Worm (Caenorhabditis elegans) whole organism, early embryonic: Measurements from ENCODE around the gene acl-9.

Experiments used
- B0310.2 ChIP-seq: sonication (generic microtip); optimal IDR thresholded peaks from 2 replicates; lab custom pipeline; 2016; ENCODE audit warnings: mild to moderate bottlenecking, missing genetic modification characterization, missing compliant biosample characterization
- F13C5.2 ChIP-seq: sonication (generic microtip); optimal IDR thresholded peaks from 2 replicates; lab custom pipeline; 2017; ENCODE audit warnings: mild to moderate bottlenecking, missing genetic modification characterization, inconsistent platforms, missing compliant biosample characterization
- aly-1 ChIP-seq: sonication (generic microtip); optimal IDR thresholded peaks from 2 replicates; lab custom pipeline; 2016; ENCODE audit warnings: missing genetic modification characterization, missing compliant biosample characterization
- ama-1 ChIP-seq: fragments of 150-350 bp; optimal IDR thresholded peaks from 2 replicates; lab custom pipeline; 2014
- ceh-13 ChIP-seq: fragments of 200-800 bp; sonication (Bioruptor generic); optimal IDR thresholded peaks from 2 replicates; lab custom pipeline; 2018; ENCODE audit warnings: mild to moderate bottlenecking, missing genetic modification characterization, missing compliant biosample characterization
- ceh-36 ChIP-seq: sonication (generic microtip); optimal IDR thresholded peaks from 2 replicates; lab custom pipeline; 2016; ENCODE audit warnings: missing genetic modification characterization, inconsistent platforms, missing compliant biosample characterization
- ets-7 ChIP-seq: sonication (generic microtip); optimal IDR thresholded peaks from 2 replicates; lab custom pipeline; 2016; ENCODE audit warnings: missing genotype, missing genetic modification characterization, missing compliant biosample characterization
- flt-1 ChIP-seq: fragments of 200-800 bp; sonication (Bioruptor generic); IDR thresholded peaks from 2 replicates; pipeline ENCODE4 v1.3.6; 2022; ENCODE audit warnings: missing genetic modification characterization, missing compliant biosample characterization
- hmbx-1 ChIP-seq: sonication (generic microtip); optimal IDR thresholded peaks from 2 replicates; lab custom pipeline; 2016; ENCODE audit warnings: mild to moderate bottlenecking, missing genetic modification characterization, missing compliant biosample characterization
- hmg-4 ChIP-seq: fragments of 200-800 bp; sonication (Bioruptor generic); optimal IDR thresholded peaks from 2 replicates; lab custom pipeline; 2018; ENCODE audit warnings: mild to moderate bottlenecking, missing genetic modification characterization, missing compliant biosample characterization
- hnd-1 ChIP-seq: sonication (generic microtip); optimal IDR thresholded peaks from 2 replicates; lab custom pipeline; 2016; ENCODE audit warnings: missing genetic modification characterization, missing compliant biosample characterization
- pes-1 ChIP-seq: fragments of 200-800 bp; sonication (Bioruptor generic); IDR thresholded peaks from 2 replicates; pipeline ENCODE4 v1.3.6; 2022; ENCODE audit warnings: missing genetic modification reagents, missing genetic modification characterization, missing compliant biosample characterization
- scrt-1 ChIP-seq: fragments of 200-800 bp; sonication (Bioruptor generic); IDR thresholded peaks from 2 replicates; pipeline ENCODE4 v1.3.6; 2022; ENCODE audit warnings: missing genetic modification characterization, missing compliant biosample characterization
- sea-1 ChIP-seq: fragments of 200-800 bp; sonication (Bioruptor generic); conservative IDR thresholded peaks from 2 replicates; pipeline ENCODE4 v1.3.6; 2022; ENCODE audit warnings: missing genetic modification characterization, missing compliant biosample characterization
- tbx-11 ChIP-seq: fragments of 200-800 bp; sonication (Bioruptor generic); IDR thresholded peaks from 2 replicates; pipeline ENCODE4 v1.3.6; 2022; ENCODE audit warnings: missing genetic modification characterization, missing compliant biosample characterization
- tbx-37 ChIP-seq: fragments of 200-800 bp; sonication (Bioruptor generic); conservative IDR thresholded peaks from 2 replicates; pipeline ENCODE4 v1.3.6; 2022; ENCODE audit warnings: missing genetic modification reagents, missing genetic modification characterization, missing compliant biosample characterization
- tra-4 ChIP-seq: sonication (generic microtip); optimal IDR thresholded peaks from 2 replicates; lab custom pipeline; 2017; ENCODE audit warnings: missing genetic modification characterization, missing compliant biosample characterization

The acl-9 gene

ce11 chrV:6461250-6461649 is 8.2 kb downstream of the acl-9 start:
- no peak for TF ChIP-seq ceh-13 (GFP tag; lab: Kevin White, UChicago)
- TF ChIP-seq aly-1 (tag; lab: Kevin White, UChicago), result no peak
- TF ChIP-seq pes-1 (GFP tag; lab: Robert Waterston, UW), result no peak
- TF ChIP-seq B0310.2 (tag; lab: Kevin White, UChicago), result no peak
- TF ChIP-seq tbx-11, result no peak
- TF ChIP-seq scrt-1 (GFP tag; lab: Robert Waterston, UW), result no peak

DNA sequence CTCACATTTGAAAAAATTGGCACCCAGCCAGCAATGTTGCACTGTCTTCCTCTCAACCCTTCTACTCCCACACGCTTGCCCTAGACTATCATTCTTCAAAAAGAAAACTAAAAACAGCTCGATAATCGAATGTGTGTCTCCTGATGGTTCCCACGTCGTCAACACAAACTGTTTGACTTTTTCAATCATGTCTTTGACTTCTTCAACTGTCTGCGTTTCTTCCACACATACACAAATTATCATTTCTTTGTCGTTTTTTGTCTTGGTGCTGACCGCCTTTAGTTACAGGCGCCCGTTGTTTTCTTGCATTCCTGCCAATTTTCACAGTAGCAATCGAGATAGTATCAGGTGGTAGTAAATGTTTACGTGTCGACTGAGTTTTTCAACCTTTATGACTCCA is 9.6 kb downstream of the acl-9 start:
- TF ChIP-seq hmg-4 (GFP tag; lab: Kevin White, UChicago) (no peak), ceh-36 (tag; lab: Kevin White, UChicago) (no peak), sea-1 (GFP tag; lab: Robert Waterston, UW) (no peak), ceh-13 (GFP tag; lab: Kevin White, UChicago) (no peak), hmbx-1 (tag; lab: Kevin White, UChicago) (no peak), ets-7 (tag; lab: Kevin White, UChicago) (no peak), tbx-11 (no peak)

DNA sequence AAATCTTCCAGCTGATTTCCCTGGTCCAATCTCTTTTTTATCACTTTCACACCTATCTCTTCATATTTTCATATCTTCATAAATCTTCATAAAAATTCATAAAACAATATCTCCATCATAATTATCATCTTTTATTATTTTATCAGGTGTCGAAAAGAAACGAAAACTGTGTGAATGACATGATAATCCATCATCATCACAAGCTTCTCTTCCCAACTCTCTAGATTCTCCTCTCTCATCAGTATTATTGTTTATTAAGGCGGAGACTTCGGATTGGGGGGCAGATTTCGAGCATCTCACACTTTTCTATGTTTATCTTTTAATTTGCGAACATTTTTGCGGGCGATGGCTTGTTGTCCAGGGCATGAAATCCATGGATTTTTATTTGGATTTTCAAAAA is 11.2 kb downstream of the acl-9 start:
- TF ChIP-seq ceh-13 (GFP tag; lab: Kevin White, UChicago) (no peak), hnd-1 (tag; lab: Kevin White, UChicago) (no peak), flt-1 (GFP tag; lab: Robert Waterston, UW) (no peak), B0310.2 (tag; lab: Kevin White, UChicago) (no peak), ceh-36 (tag; lab: Kevin White, UChicago) (no peak)

DNA sequence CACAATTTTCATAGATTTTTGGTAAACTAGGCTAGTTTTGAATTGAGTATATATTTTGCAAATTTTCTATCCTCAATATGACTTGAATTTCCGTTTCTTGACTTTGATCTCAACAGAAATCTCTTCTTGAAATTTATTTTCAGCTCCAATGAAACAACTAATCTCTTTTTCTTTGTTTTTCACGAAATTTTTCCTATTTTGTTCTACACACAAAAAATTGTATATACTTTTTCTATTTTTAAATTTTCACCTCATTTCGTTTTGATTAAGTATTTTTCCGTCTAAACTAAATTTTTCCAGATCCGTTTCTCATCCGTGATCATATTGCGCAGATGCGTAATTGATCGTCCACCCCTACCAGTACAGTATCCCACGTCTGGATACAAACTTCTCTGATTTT is 11.7 kb downstream of the acl-9 start, which contains the start of gene unc-83:
Gene unc-83, plus strand, starts transcription at position 301 of the 400 bp plus-strand sequence.
- no peak for TF ChIP-seq tra-4 (tag; lab: Kevin White, UChicago)
- TF ChIP-seq pes-1 (GFP tag; lab: Robert Waterston, UW), result no peak
- TF ChIP-seq aly-1 (tag; lab: Kevin White, UChicago), result no peak
- no peak for TF ChIP-seq scrt-1 (GFP tag; lab: Robert Waterston, UW)
- no peak for TF ChIP-seq ama-1 (lab: Kevin White, UChicago)
- no peak for TF ChIP-seq ceh-13 (GFP tag; lab: Kevin White, UChicago)
- no peak for TF ChIP-seq B0310.2 (tag; lab: Kevin White, UChicago)
- TF ChIP-seq flt-1 (GFP tag; lab: Robert Waterston, UW), result no peak
- no peak for TF ChIP-seq sea-1 (GFP tag; lab: Robert Waterston, UW)
- no peak for TF ChIP-seq F13C5.2 (tag; lab: Kevin White, UChicago)
- TF ChIP-seq hmbx-1 (tag; lab: Kevin White, UChicago), result no peak
- TF ChIP-seq hmg-4 (GFP tag; lab: Kevin White, UChicago), result no peak
- no peak for TF ChIP-seq tbx-37
- no peak for TF ChIP-seq tbx-11
- no peak for TF ChIP-seq ceh-36 (tag; lab: Kevin White, UChicago)

- TF ChIP-seq tra-4 (tag; lab: Kevin White, UChicago), result no peak
- TF ChIP-seq B0310.2 (tag; lab: Kevin White, UChicago), result no peak
- no peak for TF ChIP-seq hmbx-1 (tag; lab: Kevin White, UChicago)
- TF ChIP-seq hmg-4 (GFP tag; lab: Kevin White, UChicago), result no peak
Measured at ce11 chrV:6467676-6468075, 14.7 kb downstream of the acl-9 start.

DNA sequence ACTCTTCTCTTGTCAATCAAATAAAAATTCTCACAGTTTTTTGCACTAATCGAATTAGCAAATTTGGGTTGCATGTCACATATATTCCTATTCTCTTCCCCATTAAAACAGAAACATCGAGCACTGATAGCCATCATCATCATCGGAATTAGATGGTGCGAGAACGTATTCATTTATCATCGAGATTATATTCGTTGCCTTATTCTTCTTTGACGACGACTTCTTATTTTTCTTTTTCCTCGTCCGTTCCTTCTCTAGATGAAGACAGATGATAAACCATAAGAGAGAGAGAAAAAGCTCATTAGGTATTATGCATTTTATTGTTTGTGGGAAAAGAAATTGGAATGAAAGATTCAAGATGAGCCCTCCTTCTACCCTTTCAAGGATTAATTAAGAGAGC is 18.2 kb downstream of the acl-9 start:
- TF ChIP-seq scrt-1 (GFP tag; lab: Robert Waterston, UW) (no peak), hmbx-1 (tag; lab: Kevin White, UChicago) (no peak), ets-7 (tag; lab: Kevin White, UChicago) (no peak), tbx-37 (no peak), ceh-36 (tag; lab: Kevin White, UChicago) (no peak), pes-1 (GFP tag; lab: Robert Waterston, UW) (no peak)

- TF ChIP-seq pes-1 (GFP tag; lab: Robert Waterston, UW) (no peak), flt-1 (GFP tag; lab: Robert Waterston, UW) (no peak), B0310.2 (tag; lab: Kevin White, UChicago) (no peak), ets-7 (tag; lab: Kevin White, UChicago) (no peak)
Measured at ce11 chrV:6476026-6476425, 23.0 kb downstream of the acl-9 start.

ce11 chrV:6485109-6485508 is 32.1 kb downstream of the acl-9 start:
- peak; percentile 3 for TF ChIP-seq F13C5.2 (tag; lab: Kevin White, UChicago)
- no peak for TF ChIP-seq flt-1 (GFP tag; lab: Robert Waterston, UW)

- no peak for TF ChIP-seq ceh-36 (tag; lab: Kevin White, UChicago)
- no peak for TF ChIP-seq hmg-4 (GFP tag; lab: Kevin White, UChicago)
- TF ChIP-seq aly-1 (tag; lab: Kevin White, UChicago), result no peak
- TF ChIP-seq ama-1 (lab: Kevin White, UChicago), result no peak
- no peak for TF ChIP-seq tbx-11
- TF ChIP-seq tra-4 (tag; lab: Kevin White, UChicago), result no peak
- no peak for TF ChIP-seq hmbx-1 (tag; lab: Kevin White, UChicago)
- no peak for TF ChIP-seq flt-1 (GFP tag; lab: Robert Waterston, UW)
- TF ChIP-seq pes-1 (GFP tag; lab: Robert Waterston, UW), result no peak
- TF ChIP-seq B0310.2 (tag; lab: Kevin White, UChicago), result no peak
- TF ChIP-seq scrt-1 (GFP tag; lab: Robert Waterston, UW), result no peak
- TF ChIP-seq tbx-37, result no peak
- TF ChIP-seq F13C5.2 (tag; lab: Kevin White, UChicago), result no peak
- TF ChIP-seq sea-1 (GFP tag; lab: Robert Waterston, UW), result no peak
- no peak for TF ChIP-seq ets-7 (tag; lab: Kevin White, UChicago)
- TF ChIP-seq ceh-13 (GFP tag; lab: Kevin White, UChicago), result no peak
- no peak for TF ChIP-seq hnd-1 (tag; lab: Kevin White, UChicago)
Measured at ce11 chrV:6487878-6488277, 34.9 kb downstream of the acl-9 start.
